Worm (Caenorhabditis elegans): ENCODE data around the gene W02F12.8.

DNA sequence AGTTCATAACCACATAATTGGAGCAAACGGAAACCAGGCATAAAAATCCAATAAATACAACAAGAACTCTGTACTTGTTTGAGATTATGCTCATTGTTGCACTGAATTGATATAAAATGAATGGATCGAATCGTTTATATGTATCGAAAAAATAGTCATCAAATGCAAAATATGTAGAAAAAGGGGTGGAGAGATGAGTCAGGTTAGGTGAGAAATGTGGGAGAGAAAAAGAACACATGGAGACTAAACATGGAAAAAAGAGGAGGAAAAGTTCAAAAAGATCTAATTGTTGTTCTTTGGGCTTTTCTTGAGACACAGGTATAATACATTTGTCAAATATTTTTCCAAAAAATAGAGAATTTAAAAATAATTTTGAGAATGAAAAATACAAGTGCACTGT lies 6.2 kb downstream of the W02F12.8 start, which contains the start of gene K11G9.5:
- TF ChIP-seq him-1 (tag; optimal IDR thresholded peaks at IDR 0.05) = no peak
- no peak for TF ChIP-seq dao-5 (tag; optimal IDR thresholded peaks at IDR 0.05)

All from whole organism, L4/young adult.